Fruit fly (Drosophila melanogaster): ENCODE results near the gene CG5455.

DNA sequence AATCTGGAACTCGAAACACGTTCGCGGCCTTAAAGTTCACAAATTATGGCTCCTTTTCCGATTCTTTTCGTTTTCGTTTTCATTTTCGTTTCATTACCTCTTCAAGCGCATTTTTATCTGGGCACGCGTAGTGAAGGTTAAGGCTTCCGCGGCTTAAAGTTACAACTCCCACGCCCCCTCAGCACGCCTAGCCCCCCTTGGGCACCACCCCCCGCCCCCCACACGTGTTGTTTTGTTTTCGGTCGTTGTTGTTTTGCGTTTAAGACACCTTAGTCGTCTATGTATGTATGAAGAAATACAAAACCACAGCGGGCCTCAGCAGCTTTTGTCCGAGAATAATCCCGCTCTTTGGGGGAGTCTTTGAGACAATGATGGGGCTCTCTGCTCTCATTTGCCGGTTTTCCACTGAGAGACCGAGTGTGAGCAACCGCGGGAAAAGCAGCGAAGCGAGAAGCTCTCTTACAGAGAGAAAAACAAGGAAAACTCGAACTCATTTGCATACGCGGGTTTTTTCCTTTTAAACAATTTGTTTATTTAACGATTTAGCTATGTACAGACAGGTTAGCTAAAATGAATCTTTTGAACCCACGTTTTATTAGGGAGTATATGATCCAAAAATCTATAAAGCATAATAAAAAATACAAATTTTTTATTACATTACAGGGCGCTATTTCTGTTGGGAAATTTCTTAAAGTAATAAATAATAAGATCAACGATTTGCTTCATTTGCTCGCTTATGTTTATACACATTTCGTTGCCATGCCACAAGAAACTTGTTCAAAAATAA, 1.0 kb downstream of the CG5455 start:
- peak; percentile 51 for TF ChIP-seq CG14441 (GFP tag; IDR thresholded peaks at IDR 0.05)
- TF ChIP-seq gce (GFP tag; IDR thresholded peaks at IDR 0.05), result no peak
- TF ChIP-seq E2f1 (GFP tag; IDR thresholded peaks at IDR 0.05), result peak; percentile 36
- TF ChIP-seq emc (GFP tag; optimal IDR thresholded peaks at IDR 0.05), result no peak
- no peak for TF ChIP-seq Hr78 (GFP tag; optimal IDR thresholded peaks at IDR 0.05)
- TF ChIP-seq unpg (GFP tag; optimal IDR thresholded peaks at IDR 0.05), result peak; percentile 37
- no peak for TF ChIP-seq CG7786 (GFP tag; optimal IDR thresholded peaks at IDR 0.05)
- no peak for TF ChIP-seq CG5953 (GFP tag; IDR thresholded peaks at IDR 0.05)
- no peak for TF ChIP-seq danr (GFP tag; IDR thresholded peaks at IDR 0.05)
- TF ChIP-seq CG1792 (GFP tag; optimal IDR thresholded peaks at IDR 0.05), result no peak
- no peak for TF ChIP-seq dan (GFP tag; IDR thresholded peaks at IDR 0.05)
- no peak for TF ChIP-seq CG12299 (tag; optimal IDR thresholded peaks at IDR 0.05)
